Fruit fly (Drosophila melanogaster) whole organism, prepupa: ENCODE measurements around the gene RabGGTa.

Experiments used
- Blimp-1 ChIP-seq: fragments of 200-800 bp; sonication (Bioruptor generic); optimal IDR thresholded peaks from 3 replicates; lab custom pipeline; 2017; ENCODE audit warnings: missing biosample characterization, missing genetic modification characterization, mild to moderate bottlenecking, moderate library complexity, missing genetic modification reagents
- CG10669 ChIP-seq: fragments of 200-800 bp; sonication (Bioruptor generic); optimal IDR thresholded peaks from 3 replicates; lab custom pipeline; 2018; ENCODE audit warnings: missing biosample characterization, mild to moderate bottlenecking, missing genetic modification characterization, moderate library complexity
- CG11294 ChIP-seq: fragments of 200-800 bp; sonication (Bioruptor generic); IDR thresholded peaks from 2 replicates; pipeline ENCODE4 v1.3.6; 2022; ENCODE audit warnings: missing biosample characterization, missing genetic modification characterization
- CG11762 ChIP-seq: fragments of 200-800 bp; sonication (Bioruptor generic); optimal IDR thresholded peaks from 3 replicates; lab custom pipeline; 2016; ENCODE audit warnings: missing biosample characterization, missing genetic modification characterization; ENCODE audit not compliant: insufficient read depth
- CG11902 ChIP-seq: fragments of 200-800 bp; sonication (Bioruptor generic); optimal IDR thresholded peaks from 3 replicates; lab custom pipeline; 2016; ENCODE audit warnings: missing biosample characterization, missing genetic modification characterization
- CG1621 ChIP-seq: fragments of 200-800 bp; sonication (Bioruptor generic); optimal IDR thresholded peaks from 3 replicates; lab custom pipeline; 2018; ENCODE audit warnings: missing biosample characterization, mild to moderate bottlenecking, missing genetic modification characterization
- CG16779 ChIP-seq: fragments of 200-800 bp; sonication (Bioruptor generic); optimal IDR thresholded peaks from 3 replicates; lab custom pipeline; 2017; ENCODE audit warnings: missing biosample characterization, mild to moderate bottlenecking, missing genetic modification characterization
- CG3032 ChIP-seq: fragments of 200-800 bp; optimal IDR thresholded peaks from 2 replicates; lab custom pipeline; 2019; ENCODE audit warnings: missing biosample characterization, mild to moderate bottlenecking, missing genetic modification characterization, moderate library complexity
- CG31627 ChIP-seq: fragments of 200-800 bp; sonication (Bioruptor generic); optimal IDR thresholded peaks from 3 replicates; lab custom pipeline; 2016; ENCODE audit warnings: missing biosample characterization, missing genetic modification characterization
- CG32006 ChIP-seq: fragments of 200-800 bp; sonication (Bioruptor generic); optimal IDR thresholded peaks from 3 replicates; lab custom pipeline; 2017; ENCODE audit warnings: missing biosample characterization, mild to moderate bottlenecking, missing genetic modification characterization
- CG34406 ChIP-seq: fragments of 200-800 bp; sonication (Bioruptor generic); optimal IDR thresholded peaks from 3 replicates; lab custom pipeline; 2016; ENCODE audit warnings: missing biosample characterization, missing genetic modification characterization
- CG3919 ChIP-seq: fragments of 200-800 bp; sonication (Bioruptor generic); optimal IDR thresholded peaks from 3 replicates; lab custom pipeline; 2016; ENCODE audit warnings: missing biosample characterization, missing genetic modification characterization
- CG4318 ChIP-seq: fragments of 200-800 bp; sonication (Bioruptor generic); optimal IDR thresholded peaks from 3 replicates; lab custom pipeline; 2017; ENCODE audit warnings: missing biosample characterization, mild to moderate bottlenecking, missing genetic modification characterization
- CG6163 ChIP-seq: fragments of 200-800 bp; sonication (Bioruptor generic); IDR thresholded peaks from 3 replicates; pipeline ENCODE4 v1.3.6; 2022; ENCODE audit warnings: missing biosample characterization, missing genetic modification characterization
- CG6276 ChIP-seq: fragments of 200-800 bp; sonication (Bioruptor generic); optimal IDR thresholded peaks from 2 replicates; lab custom pipeline; 2017; ENCODE audit warnings: missing biosample characterization, mild to moderate bottlenecking, missing genetic modification characterization
- CG6792 ChIP-seq: fragments of 200-800 bp; sonication (Bioruptor generic); optimal IDR thresholded peaks from 3 replicates; lab custom pipeline; 2016; ENCODE audit warnings: missing biosample characterization, missing genetic modification characterization
- CG7368 ChIP-seq: fragments of 200-800 bp; sonication (Bioruptor generic); optimal IDR thresholded peaks from 3 replicates; lab custom pipeline; 2016; ENCODE audit warnings: missing biosample characterization, missing genetic modification characterization
- CG8119 ChIP-seq: fragments of 200-800 bp; sonication (Bioruptor generic); IDR thresholded peaks from 3 replicates; pipeline ENCODE4 v1.3.6; 2022; ENCODE audit warnings: missing biosample characterization, missing genetic modification characterization
- CG8319 ChIP-seq: fragments of 200-800 bp; sonication (Bioruptor generic); optimal IDR thresholded peaks from 3 replicates; lab custom pipeline; 2016; ENCODE audit warnings: missing biosample characterization, missing genetic modification characterization
- CG8632 ChIP-seq: fragments of 200-800 bp; sonication (Bioruptor generic); optimal IDR thresholded peaks from 3 replicates; lab custom pipeline; 2016; ENCODE audit warnings: missing biosample characterization, missing genetic modification characterization
- CG9139 ChIP-seq: fragments of 200-800 bp; sonication (Bioruptor generic); optimal IDR thresholded peaks from 3 replicates; lab custom pipeline; 2017; ENCODE audit warnings: missing biosample characterization, mild to moderate bottlenecking, missing genetic modification characterization
- Eip75B ChIP-seq: fragments of 200-800 bp; sonication (Bioruptor generic); optimal IDR thresholded peaks from 3 replicates; lab custom pipeline; 2016; ENCODE audit warnings: missing biosample characterization, missing genetic modification characterization
- Eip78C ChIP-seq: fragments of 200-800 bp; sonication (Bioruptor generic); peaks from one replicate; lab custom pipeline; 2016; ENCODE audit warnings: missing biosample characterization, missing genetic modification characterization
- Eip93F ChIP-seq: fragments of 200-800 bp; sonication (Bioruptor generic); optimal IDR thresholded peaks from 2 replicates; lab custom pipeline; 2016; ENCODE audit warnings: missing biosample characterization, mild to moderate bottlenecking, missing genetic modification characterization
- Ets21C ChIP-seq: fragments of 200-800 bp; sonication (Bioruptor generic); optimal IDR thresholded peaks from 3 replicates; lab custom pipeline; 2016; ENCODE audit warnings: missing biosample characterization, missing genetic modification characterization
- Ets96B ChIP-seq: fragments of 200-800 bp; optimal IDR thresholded peaks from 2 replicates; lab custom pipeline; 2019; ENCODE audit warnings: missing biosample characterization, mild to moderate bottlenecking, missing genetic modification characterization, moderate library complexity
- Gug ChIP-seq: fragments of 200-800 bp; sonication (Bioruptor generic); IDR thresholded peaks from 2 replicates; pipeline ENCODE4 v1.3.6; 2022; ENCODE audit warnings: missing biosample characterization, missing genetic modification characterization
- Hr38 ChIP-seq: sonication (Bioruptor generic); optimal IDR thresholded peaks from 2 replicates; lab custom pipeline; 2016; ENCODE audit warnings: missing biosample characterization, missing genetic modification characterization
- Hr39 ChIP-seq: fragments of 200-800 bp; sonication (Bioruptor generic); optimal IDR thresholded peaks from 2 replicates; lab custom pipeline; 2016; ENCODE audit warnings: missing biosample characterization, missing genetic modification characterization
- Hr4 ChIP-seq: fragments of 200-800 bp; sonication (Bioruptor generic); optimal IDR thresholded peaks from 3 replicates; lab custom pipeline; 2016; ENCODE audit warnings: missing biosample characterization, missing genetic modification characterization
- Lpt ChIP-seq: fragments of 200-800 bp; sonication (Bioruptor generic); optimal IDR thresholded peaks from 3 replicates; lab custom pipeline; 2016; ENCODE audit warnings: missing biosample characterization, missing genetic modification characterization
- Met ChIP-seq: fragments of 200-800 bp; sonication (Bioruptor generic); optimal IDR thresholded peaks from 3 replicates; lab custom pipeline; 2016; ENCODE audit warnings: missing biosample characterization, missing genetic modification characterization
- OdsH ChIP-seq: fragments of 200-800 bp; sonication (Bioruptor generic); optimal IDR thresholded peaks from 3 replicates; lab custom pipeline; 2016; ENCODE audit warnings: missing biosample characterization, missing genetic modification characterization
- Smox ChIP-seq: fragments of 200-800 bp; sonication (Bioruptor generic); optimal IDR thresholded peaks from 3 replicates; lab custom pipeline; 2016; ENCODE audit warnings: missing biosample characterization, missing genetic modification characterization
- Sox102F ChIP-seq: fragments of 200-800 bp; sonication (Bioruptor generic); optimal IDR thresholded peaks from 2 replicates; lab custom pipeline; 2016; ENCODE audit warnings: missing biosample characterization, mild to moderate bottlenecking, missing genetic modification characterization
- Sox15 ChIP-seq: fragments of 200-800 bp; sonication (Bioruptor generic); optimal IDR thresholded peaks from 3 replicates; lab custom pipeline; 2016; ENCODE audit warnings: missing biosample characterization, missing genetic modification characterization
- achi ChIP-seq: fragments of 200-800 bp; sonication (Bioruptor generic); optimal IDR thresholded peaks from 3 replicates; lab custom pipeline; 2016; ENCODE audit warnings: missing biosample characterization, missing genetic modification characterization
- acj6 ChIP-seq: fragments of 200-800 bp; sonication (Bioruptor generic); optimal IDR thresholded peaks from 3 replicates; lab custom pipeline; 2016; ENCODE audit warnings: missing biosample characterization, missing genetic modification characterization
- cyc ChIP-seq: fragments of 200-800 bp; sonication (Bioruptor generic); optimal IDR thresholded peaks from 3 replicates; lab custom pipeline; 2016; ENCODE audit warnings: missing biosample characterization, missing genetic modification characterization
- dac ChIP-seq: fragments of 200-800 bp; sonication (Bioruptor generic); optimal IDR thresholded peaks from 2 replicates; lab custom pipeline; 2017; ENCODE audit warnings: missing biosample characterization, mild to moderate bottlenecking, missing genetic modification characterization
- dsx ChIP-seq: fragments of 200-800 bp; optimal IDR thresholded peaks from 3 replicates; lab custom pipeline; 2019; ENCODE audit warnings: missing biosample characterization, mild to moderate bottlenecking, missing genetic modification characterization, moderate library complexity; ENCODE audit not compliant: poor library complexity, severe bottlenecking
- eg ChIP-seq: fragments of 200-800 bp; sonication (Bioruptor generic); IDR thresholded peaks from 3 replicates; pipeline ENCODE4 v1.3.6; 2022; ENCODE audit warnings: missing biosample characterization, missing genetic modification characterization
- esn ChIP-seq: fragments of 200-800 bp; sonication (Bioruptor generic); optimal IDR thresholded peaks from 2 replicates; lab custom pipeline; 2016; ENCODE audit warnings: missing biosample characterization, mild to moderate bottlenecking, missing genetic modification characterization, moderate library complexity
- fd59A ChIP-seq: fragments of 200-800 bp; sonication (Bioruptor generic); optimal IDR thresholded peaks from 2 replicates; lab custom pipeline; 2017; ENCODE audit warnings: missing biosample characterization, mild to moderate bottlenecking, missing genetic modification characterization, missing genetic modification reagents
- fd85E ChIP-seq: fragments of 200-800 bp; sonication (Bioruptor generic); optimal IDR thresholded peaks from 3 replicates; lab custom pipeline; 2016; ENCODE audit warnings: missing biosample characterization, missing genetic modification characterization
- net ChIP-seq: fragments of 200-800 bp; sonication (Bioruptor generic); optimal IDR thresholded peaks from 3 replicates; lab custom pipeline; 2016; ENCODE audit warnings: missing biosample characterization, missing genetic modification characterization
- pdm3 ChIP-seq: fragments of 200-800 bp; sonication (Bioruptor generic); optimal IDR thresholded peaks from 3 replicates; lab custom pipeline; 2016; ENCODE audit warnings: missing biosample characterization, missing genetic modification characterization
- ss ChIP-seq, 2 experiments: fragments of 200-800 bp; sonication (Bioruptor generic); optimal IDR thresholded peaks; 2 replicates in 1 of 2; 3 replicates in 1 of 2; lab custom pipeline; 2017 to 2018; ENCODE audit warnings: mild to moderate bottlenecking in 2 of 2, missing biosample characterization in 2 of 2, missing genetic modification characterization in 2 of 2, moderate library complexity in 1 of 2
- svp ChIP-seq: fragments of 200-800 bp; sonication (Bioruptor generic); peaks from one replicate; lab custom pipeline; 2016; ENCODE audit warnings: missing biosample characterization, missing genetic modification characterization
- topi ChIP-seq: fragments of 200-800 bp; sonication (Bioruptor generic); optimal IDR thresholded peaks from 3 replicates; lab custom pipeline; 2016; ENCODE audit warnings: missing biosample characterization, missing genetic modification characterization
- vri ChIP-seq: fragments of 200-800 bp; sonication (Bioruptor generic); optimal IDR thresholded peaks from 3 replicates; lab custom pipeline; 2016; ENCODE audit warnings: missing biosample characterization, mild to moderate bottlenecking, missing genetic modification characterization

The RabGGTa gene

dm6 chr3R:5120461-5121214, 7.2 kb upstream of the RabGGTa start:
- TF ChIP-seq net = peak; percentile 49
- peak; percentile 48 for TF ChIP-seq Hr4 (GFP tag; lab: Kevin White, UChicago)
- peak; percentile 11 for TF ChIP-seq Met (GFP tag; lab: Kevin White, UChicago)
- peak; percentile 71 for TF ChIP-seq acj6 (GFP tag; lab: Kevin White, UChicago)
- peak; percentile 63 for TF ChIP-seq Gug (GFP tag; lab: Robert Waterston, UW)
- peak; percentile 81 for TF ChIP-seq CG10669 (GFP tag; lab: Kevin White, UChicago)
- TF ChIP-seq Smox (GFP tag; lab: Kevin White, UChicago) = peak; percentile 27
- peak; percentile 80 for TF ChIP-seq fd59A
- TF ChIP-seq CG16779 = peak; percentile 76
- peak; percentile 16 for TF ChIP-seq cyc (GFP tag; lab: Kevin White, UChicago)
- peak; percentile 15 for TF ChIP-seq topi (GFP tag; lab: Kevin White, UChicago)
- TF ChIP-seq CG31627 (GFP tag; lab: Kevin White, UChicago) = no peak
- TF ChIP-seq ss (GFP tag; optimal IDR thresholded peaks at IDR 0.05; lab: Kevin White, UChicago) = peak; percentile 49 to 57
- no peak for TF ChIP-seq Ets21C (GFP tag; lab: Kevin White, UChicago)
- TF ChIP-seq CG8119 = peak; percentile 73
- peak; percentile 25 for TF ChIP-seq dac (GFP tag; lab: Kevin White, UChicago)
- TF ChIP-seq Sox15 (GFP tag; lab: Kevin White, UChicago) = no peak
- TF ChIP-seq CG3919 (GFP tag; lab: Kevin White, UChicago) = peak; percentile 85
- peak; percentile 10 for TF ChIP-seq Hr39
- TF ChIP-seq CG1621 (tag; lab: Kevin White, UChicago) = peak; percentile 77
- peak; percentile 23 for TF ChIP-seq CG4318 (GFP tag; lab: Kevin White, UChicago)
- TF ChIP-seq CG6792 (GFP tag; lab: Kevin White, UChicago) = peak; percentile 54
- peak; percentile 24 for TF ChIP-seq CG8632 (GFP tag; lab: Kevin White, UChicago)
- peak; percentile 85 for TF ChIP-seq CG6163
- TF ChIP-seq CG11902 = no peak
- peak; percentile 55 for TF ChIP-seq CG32006 (GFP tag; lab: Kevin White, UChicago)
- no peak for TF ChIP-seq Sox102F (GFP tag; lab: Kevin White, UChicago)
- TF ChIP-seq OdsH = peak; percentile 63
- no peak for TF ChIP-seq vri (GFP tag; lab: Kevin White, UChicago)
- TF ChIP-seq Eip93F (GFP tag; lab: Kevin White, UChicago) = no peak
- peak; percentile 1 for TF ChIP-seq CG8319
- TF ChIP-seq svp (GFP tag; lab: Kevin White, UChicago) = peak; percentile 49
- TF ChIP-seq achi = peak; percentile 73
- peak; percentile 42 for TF ChIP-seq CG9139
- TF ChIP-seq pdm3 (GFP tag; lab: Kevin White, UChicago) = peak; percentile 62
- TF ChIP-seq CG34406 = peak; percentile 32
- TF ChIP-seq CG3032 = peak; percentile 85
- peak; percentile 52 for TF ChIP-seq CG11762
- no peak for TF ChIP-seq fd85E (GFP tag; lab: Kevin White, UChicago)
- TF ChIP-seq CG6276 (GFP tag; lab: Kevin White, UChicago) = peak; percentile 25
- TF ChIP-seq Ets96B (tag; lab: Kevin White, UChicago) = peak; percentile 74
- peak; percentile 55 for TF ChIP-seq Lpt (GFP tag; lab: Kevin White, UChicago)
- peak; percentile 79 for TF ChIP-seq dsx
- no peak for TF ChIP-seq Blimp-1
- peak; percentile 45 for TF ChIP-seq CG7368
- TF ChIP-seq Eip78C (GFP tag; lab: Kevin White, UChicago) = peak; percentile 82
- TF ChIP-seq Eip75B (GFP tag; lab: Kevin White, UChicago) = peak; percentile 73
- TF ChIP-seq Hr38 (GFP tag; lab: Kevin White, UChicago) = no peak
- 0 out of 2 replicates have a peak, but pooled peaks have one; percentile 25 for TF ChIP-seq CG11294 (GFP tag; lab: Robert Waterston, UW)
- peak; percentile 36 for TF ChIP-seq esn (GFP tag; lab: Kevin White, UChicago)
- TF ChIP-seq eg = peak; percentile 65; the same call in 2 of the 3 replicates
